Fruit fly (Drosophila melanogaster) whole organism, embryonic: ENCODE results near the gene yellow-e3.

Experiments
- Atf3 ChIP-seq: fragments of 200-800 bp; sonication (Bioruptor generic); optimal IDR thresholded peaks from 3 replicates; lab custom pipeline; 2016; ENCODE audit warnings: missing biosample characterization, missing genetic modification characterization
- CG10274 ChIP-seq: fragments of 200-800 bp; sonication (Bioruptor generic); optimal IDR thresholded peaks from 3 replicates; lab custom pipeline; 2017; ENCODE audit warnings: missing biosample characterization, mild to moderate bottlenecking, missing genetic modification characterization
- CG10321 ChIP-seq: fragments of 200-800 bp; sonication (Bioruptor generic); IDR thresholded peaks from 2 replicates; pipeline ENCODE4 v1.3.6; 2022; ENCODE audit warnings: missing biosample characterization, missing genetic modification characterization
- CG10462 ChIP-seq: fragments of 200-800 bp; sonication (Bioruptor generic); optimal IDR thresholded peaks from 2 replicates; lab custom pipeline; 2016; ENCODE audit warnings: missing biosample characterization, missing genetic modification characterization
- CG11093 ChIP-seq: fragments of 200-800 bp; sonication (Bioruptor generic); IDR thresholded peaks from 3 replicates; pipeline ENCODE4 v1.3.6; 2022; ENCODE audit warnings: missing biosample characterization, missing genetic modification characterization
- CG12391 ChIP-seq: fragments of 200-800 bp; sonication (Bioruptor generic); optimal IDR thresholded peaks from 3 replicates; lab custom pipeline; 2018; ENCODE audit warnings: missing biosample characterization, mild to moderate bottlenecking, missing genetic modification characterization, moderate library complexity
- CG12659 ChIP-seq: fragments of 200-800 bp; sonication (Bioruptor generic); optimal IDR thresholded peaks from 3 replicates; lab custom pipeline; 2017; ENCODE audit warnings: mild to moderate bottlenecking, missing biosample characterization, missing genetic modification reagents, missing genetic modification characterization
- CG12769 ChIP-seq: fragments of 200-800 bp; sonication (Bioruptor generic); optimal IDR thresholded peaks from 2 replicates; lab custom pipeline; 2019; ENCODE audit warnings: missing biosample characterization, mild to moderate bottlenecking, missing genetic modification characterization, moderate library complexity
- CG1529 ChIP-seq: fragments of 200-800 bp; sonication (Bioruptor generic); optimal IDR thresholded peaks from 3 replicates; lab custom pipeline; 2018; ENCODE audit warnings: missing biosample characterization, missing genetic modification characterization
- CG17568 ChIP-seq: fragments of 200-800 bp; sonication (Bioruptor generic); optimal IDR thresholded peaks from 2 replicates; lab custom pipeline; 2018; ENCODE audit warnings: missing biosample characterization, mild to moderate bottlenecking, missing genetic modification characterization, moderate library complexity
- CG18599 ChIP-seq: fragments of 200-800 bp; sonication (Bioruptor generic); optimal IDR thresholded peaks from 3 replicates; lab custom pipeline; 2017; ENCODE audit warnings: missing biosample characterization, missing genetic modification characterization, mild to moderate bottlenecking, moderate library complexity, missing genetic modification reagents
- CG2120 ChIP-seq: fragments of 200-800 bp; sonication (Bioruptor generic); optimal IDR thresholded peaks from 3 replicates; lab custom pipeline; 2016; ENCODE audit warnings: missing biosample characterization, missing genetic modification characterization
- CG2889 ChIP-seq: fragments of 200-800 bp; sonication (Bioruptor generic); IDR thresholded peaks from 3 replicates; pipeline ENCODE4 v1.3.6; 2022; ENCODE audit warnings: missing biosample characterization, missing genetic modification characterization
- CG31365 ChIP-seq: fragments of 200-800 bp; sonication (Bioruptor generic); optimal IDR thresholded peaks from 2 replicates; lab custom pipeline; 2018; ENCODE audit warnings: missing biosample characterization, mild to moderate bottlenecking, missing genetic modification characterization
- CG3163 ChIP-seq: fragments of 200-800 bp; sonication (Bioruptor generic); optimal IDR thresholded peaks from 3 replicates; lab custom pipeline; 2016; ENCODE audit warnings: missing biosample characterization, missing genetic modification characterization
- CG3407 ChIP-seq: fragments of 200-800 bp; sonication (Bioruptor generic); optimal IDR thresholded peaks from 2 replicates; lab custom pipeline; 2018; ENCODE audit warnings: missing biosample characterization, mild to moderate bottlenecking, missing genetic modification characterization
- CG3847 ChIP-seq: fragments of 200-800 bp; sonication (Bioruptor generic); IDR thresholded peaks from 2 replicates; pipeline ENCODE4 v1.3.6; 2022; ENCODE audit warnings: missing biosample characterization, missing genetic modification characterization
- CG3995 ChIP-seq: fragments of 200-800 bp; sonication (Bioruptor generic); optimal IDR thresholded peaks from 3 replicates; lab custom pipeline; 2016; ENCODE audit warnings: missing biosample characterization, missing genetic modification characterization
- CG4360 ChIP-seq: fragments of 200-800 bp; sonication (Bioruptor generic); IDR thresholded peaks from 2 replicates; pipeline ENCODE4 v1.3.6; 2022; ENCODE audit warnings: missing biosample characterization, missing genetic modification characterization
- CG4424 ChIP-seq: fragments of 200-800 bp; sonication (Bioruptor generic); optimal IDR thresholded peaks from 3 replicates; lab custom pipeline; 2016; ENCODE audit warnings: missing biosample characterization, missing genetic modification characterization
- CG4617 ChIP-seq: fragments of 200-800 bp; sonication (Bioruptor generic); optimal IDR thresholded peaks from 3 replicates; lab custom pipeline; 2016; ENCODE audit warnings: missing biosample characterization, missing genetic modification characterization, borderline replicate concordance
- CG6683 ChIP-seq: fragments of 200-800 bp; sonication (Bioruptor generic); optimal IDR thresholded peaks from 2 replicates; lab custom pipeline; 2017; ENCODE audit warnings: missing biosample characterization, mild to moderate bottlenecking, missing genetic modification characterization, missing genetic modification reagents
- CG8388 ChIP-seq: fragments of 200-800 bp; sonication (Bioruptor generic); optimal IDR thresholded peaks from 2 replicates; lab custom pipeline; 2019; ENCODE audit warnings: missing biosample characterization, mild to moderate bottlenecking, missing genetic modification characterization, moderate library complexity
- CG9876 ChIP-seq: fragments of 200-800 bp; sonication (Bioruptor generic); optimal IDR thresholded peaks from 2 replicates; lab custom pipeline; 2016; ENCODE audit warnings: missing biosample characterization, missing genetic modification characterization
- Dbx ChIP-seq: fragments of 200-800 bp; sonication (Bioruptor generic); IDR thresholded peaks from 3 replicates; pipeline ENCODE4 v1.3.6; 2022; ENCODE audit warnings: missing biosample characterization, missing genetic modification characterization
- Dref ChIP-seq: fragments of 200-800 bp; sonication (Bioruptor generic); IDR thresholded peaks from 2 replicates; pipeline ENCODE4 v1.3.6; 2022; ENCODE audit warnings: missing biosample characterization, missing genetic modification characterization
- E2f1 ChIP-seq: fragments of 200-800 bp; sonication (Bioruptor generic); IDR thresholded peaks from 2 replicates; pipeline ENCODE4 v1.3.6; 2022; ENCODE audit warnings: missing biosample characterization, missing genetic modification characterization
- Gug ChIP-seq: fragments of 200-800 bp; sonication (Bioruptor generic); IDR thresholded peaks from 4 replicates; pipeline ENCODE4 v1.3.6; 2022; ENCODE audit warnings: missing biosample characterization, missing genetic modification characterization
- HLH54F ChIP-seq: fragments of 200-800 bp; sonication (Bioruptor generic); optimal IDR thresholded peaks from 3 replicates; lab custom pipeline; 2016; ENCODE audit warnings: missing biosample characterization, missing genetic modification characterization
- Hr51 ChIP-seq, 2 experiments: fragments of 200-800 bp; sonication (Bioruptor generic); optimal IDR thresholded peaks; 2 replicates in 1 of 2; 3 replicates in 1 of 2; lab custom pipeline; 2016 to 2018; ENCODE audit warnings: missing biosample characterization in 2 of 2, missing genetic modification characterization in 2 of 2, mild to moderate bottlenecking in 1 of 2, moderate library complexity in 1 of 2
- Hsf ChIP-seq: fragments of 200-800 bp; sonication (Bioruptor generic); optimal IDR thresholded peaks from 3 replicates; lab custom pipeline; 2016; ENCODE audit warnings: missing biosample characterization, missing genetic modification characterization
- NFAT ChIP-seq: fragments of 200-800 bp; sonication (Bioruptor generic); IDR thresholded peaks from 2 replicates; pipeline ENCODE4 v1.3.6; 2022; ENCODE audit warnings: missing biosample characterization, missing genetic modification characterization
- Nf-YA ChIP-seq: fragments of 200-800 bp; sonication (Bioruptor generic); IDR thresholded peaks from 2 replicates; pipeline ENCODE4 v1.3.6; 2022; ENCODE audit warnings: missing biosample characterization, missing genetic modification characterization
- Side ChIP-seq: fragments of 200-800 bp; sonication (Bioruptor generic); optimal IDR thresholded peaks from 2 replicates; lab custom pipeline; 2016; ENCODE audit warnings: missing biosample characterization, missing genetic modification characterization
- Usf ChIP-seq: fragments of 200-800 bp; sonication (Bioruptor generic); optimal IDR thresholded peaks from 2 replicates; lab custom pipeline; 2017; ENCODE audit warnings: missing genotype, missing biosample characterization, missing genetic modification characterization
- al ChIP-seq: fragments of 200-800 bp; sonication (Bioruptor generic); IDR thresholded peaks from 2 replicates; pipeline ENCODE4 v1.3.6; 2022; ENCODE audit warnings: missing biosample characterization, missing genetic modification characterization
- cato ChIP-seq: fragments of 200-800 bp; sonication (Bioruptor generic); optimal IDR thresholded peaks from 2 replicates; lab custom pipeline; 2016; ENCODE audit warnings: missing biosample characterization, missing genetic modification characterization, borderline replicate concordance
- chinmo ChIP-seq: fragments of 200-800 bp; sonication (Bioruptor generic); IDR thresholded peaks from 4 replicates; pipeline ENCODE4 v1.3.6; 2022; ENCODE audit warnings: missing biosample characterization, missing genetic modification characterization; ENCODE audit not compliant: partially characterized antibody
- disco-r ChIP-seq: fragments of 200-800 bp; sonication (Bioruptor generic); optimal IDR thresholded peaks from 2 replicates; lab custom pipeline; 2016; ENCODE audit warnings: missing biosample characterization, missing genetic modification characterization
- dysf ChIP-seq: fragments of 200-800 bp; sonication (Bioruptor generic); IDR thresholded peaks from 3 replicates; pipeline ENCODE4 v1.3.6; 2022; ENCODE audit warnings: missing biosample characterization, missing genetic modification characterization
- esg ChIP-seq: fragments of 200-800 bp; sonication (Bioruptor generic); conservative IDR thresholded peaks from 2 replicates; pipeline ENCODE4 v1.3.6; 2022; ENCODE audit warnings: missing biosample characterization, missing genetic modification characterization
- eve ChIP-seq, 2 experiments: fragments of >200 bp; optimal IDR thresholded peaks; 2 replicates each; lab custom pipeline; 2017; ENCODE audit warnings: missing biosample characterization in 2 of 2, missing genetic modification characterization in 2 of 2
- fd3F ChIP-seq: fragments of 200-800 bp; sonication (Bioruptor generic); optimal IDR thresholded peaks from 2 replicates; lab custom pipeline; 2018; ENCODE audit warnings: missing biosample characterization, mild to moderate bottlenecking, missing genetic modification characterization, moderate library complexity
- gcm ChIP-seq: fragments of 200-800 bp; sonication (Bioruptor generic); optimal IDR thresholded peaks from 2 replicates; lab custom pipeline; 2019; ENCODE audit warnings: missing biosample characterization, mild to moderate bottlenecking, missing genetic modification characterization, moderate library complexity
- gcm2 ChIP-seq: fragments of 200-800 bp; sonication (Bioruptor generic); optimal IDR thresholded peaks from 2 replicates; lab custom pipeline; 2016; ENCODE audit warnings: missing biosample characterization, missing genetic modification characterization
- ken ChIP-seq: fragments of 200-800 bp; sonication (Bioruptor generic); IDR thresholded peaks from 3 replicates; pipeline ENCODE4 v1.3.6; 2022; ENCODE audit warnings: missing biosample characterization, missing genetic modification characterization
- pho ChIP-seq: fragments of 200-800 bp; sonication (Bioruptor generic); optimal IDR thresholded peaks from 2 replicates; lab custom pipeline; 2016; ENCODE audit warnings: missing biosample characterization, missing genetic modification characterization
- stwl ChIP-seq: fragments of 200-800 bp; sonication (Bioruptor generic); optimal IDR thresholded peaks from 3 replicates; lab custom pipeline; 2018; ENCODE audit warnings: missing biosample characterization, mild to moderate bottlenecking, missing genetic modification characterization, moderate library complexity
- sug ChIP-seq: fragments of 200-800 bp; optimal IDR thresholded peaks from 2 replicates; lab custom pipeline; 2019; ENCODE audit warnings: missing biosample characterization, mild to moderate bottlenecking, missing genetic modification characterization, moderate library complexity
- tap ChIP-seq: fragments of 200-800 bp; optimal IDR thresholded peaks from 3 replicates; lab custom pipeline; 2019; ENCODE audit warnings: missing biosample characterization, mild to moderate bottlenecking, missing genetic modification characterization, moderate library complexity
- unc-4 ChIP-seq: fragments of 200-800 bp; sonication (Bioruptor generic); IDR thresholded peaks from 2 replicates; pipeline ENCODE4 v1.3.6; 2022; ENCODE audit warnings: missing biosample characterization, missing genetic modification characterization; ENCODE audit not compliant: partially characterized antibody

The yellow-e3 gene

dm6 chr3R:13452851-13453255, 48.2 kb upstream of the yellow-e3 start (continued):
- peak; percentile 72 for TF ChIP-seq fd3F (GFP tag; lab: Kevin White, UChicago)
- TF ChIP-seq tap (tag; lab: Kevin White, UChicago): peak; percentile 66
- peak in 1 of 2 experiments; percentile 92 for TF ChIP-seq eve (GFP tag; optimal IDR thresholded peaks at IDR 0.05; lab: Kevin White, UChicago)
- peak; percentile 59 for TF ChIP-seq HLH54F
- peak; percentile 70 for TF ChIP-seq CG3847 (GFP tag; lab: Robert Waterston, UW)
- peak; percentile 58; the same call in 1 of the 3 replicates for TF ChIP-seq CG11093 (GFP tag; lab: Robert Waterston, UW)
- peak; percentile 34 for TF ChIP-seq CG3995 (GFP tag; lab: Kevin White, UChicago)
- peak; percentile 84 for TF ChIP-seq CG12659 (GFP tag; lab: Kevin White, UChicago)
- peak; percentile 52 for TF ChIP-seq disco-r (GFP tag; lab: Kevin White, UChicago)
- peak; percentile 74 for TF ChIP-seq Hsf
- no peak for TF ChIP-seq CG4360 (GFP tag; lab: Robert Waterston, UW)
- TF ChIP-seq CG12391: peak; percentile 85
- peak; percentile 58 for TF ChIP-seq CG3407
- TF ChIP-seq al (GFP tag; lab: Robert Waterston, UW): peak; percentile 77
- no peak for TF ChIP-seq CG9876 (GFP tag; lab: Kevin White, UChicago)
- TF ChIP-seq cato: peak; percentile 53
- TF ChIP-seq CG8388 (GFP tag; lab: Kevin White, UChicago): peak; percentile 67
- peak; percentile 73 for TF ChIP-seq pho (GFP tag; lab: Kevin White, UChicago)
- TF ChIP-seq CG18599 (GFP tag; lab: Kevin White, UChicago): peak; percentile 74
- TF ChIP-seq Dref: no peak
- peak; percentile 86 for TF ChIP-seq CG4424 (GFP tag; lab: Kevin White, UChicago)
- peak; percentile 37; the same call in 1 of the 4 replicates for TF ChIP-seq Gug
- peak; percentile 50 for TF ChIP-seq CG10462
- no peak for TF ChIP-seq chinmo (GFP tag; lab: Robert Waterston, UW)
- TF ChIP-seq esg: peak; percentile 65
- TF ChIP-seq NFAT (GFP tag; lab: Robert Waterston, UW): no peak
- TF ChIP-seq gcm (GFP tag; lab: Kevin White, UChicago): peak; percentile 74
- peak; percentile 42; the same call in 1 of the 2 replicates for TF ChIP-seq Nf-YA (GFP tag; lab: Robert Waterston, UW)
- TF ChIP-seq ken (GFP tag; lab: Robert Waterston, UW): no peak
- TF ChIP-seq CG2120 (GFP tag; lab: Kevin White, UChicago): peak; percentile 82
- TF ChIP-seq CG10274 (GFP tag; lab: Kevin White, UChicago): peak; percentile 56
- TF ChIP-seq Hr51 (GFP tag; optimal IDR thresholded peaks at IDR 0.05; lab: Kevin White, UChicago): peak; percentile 22 to 89
- no peak for TF ChIP-seq CG3163
- no peak for TF ChIP-seq stwl
- TF ChIP-seq Usf (GFP tag; lab: Kevin White, UChicago): peak; percentile 67
- peak; percentile 68 for TF ChIP-seq Dbx (GFP tag; lab: Robert Waterston, UW)
- no peak for TF ChIP-seq CG31365 (tag; lab: Kevin White, UChicago)
- peak; percentile 22 for TF ChIP-seq CG4617 (GFP tag; lab: Kevin White, UChicago)
- no peak for TF ChIP-seq unc-4 (GFP tag; lab: Robert Waterston, UW)
- TF ChIP-seq Atf3 (GFP tag; lab: Kevin White, UChicago): peak; percentile 45
- TF ChIP-seq CG6683 (GFP tag; lab: Kevin White, UChicago): peak; percentile 28
- TF ChIP-seq gcm2 (GFP tag; lab: Kevin White, UChicago): peak; percentile 22
- peak; percentile 66 for TF ChIP-seq E2f1 (GFP tag; lab: Robert Waterston, UW)
- TF ChIP-seq sug (tag; lab: Kevin White, UChicago): peak; percentile 66
- peak; percentile 36 for TF ChIP-seq Side (GFP tag; lab: Kevin White, UChicago)
- TF ChIP-seq CG17568 (GFP tag; lab: Kevin White, UChicago): peak; percentile 69
- TF ChIP-seq dysf: peak; percentile 78; the same call in 2 of the 3 replicates
- peak; percentile 59; the same call in 1 of the 3 replicates for TF ChIP-seq CG2889 (GFP tag; lab: Robert Waterston, UW)
- no peak for TF ChIP-seq CG12769 (tag; lab: Kevin White, UChicago)
- TF ChIP-seq CG1529 (GFP tag; lab: Kevin White, UChicago): peak; percentile 71
- no peak for TF ChIP-seq CG10321 (GFP tag; lab: Robert Waterston, UW)
